Worm (Caenorhabditis elegans) whole organism, young adult: ENCODE results near the gene spr-2.

Source experiments
- Y95B8A.8 ChIP-seq: fragments of 200-800 bp; sonication (Bioruptor generic); IDR thresholded peaks from 2 replicates; pipeline ENCODE4 v1.3.6; 2022; ENCODE audit warnings: missing genetic modification reagents, missing genetic modification characterization, missing compliant biosample characterization
- ama-1 ChIP-seq, 3 experiments: fragments of 150-350 bp in 1 of 3; sonication (generic microtip) in 2 of 3; optimal IDR thresholded peaks; 2 replicates each; lab custom pipeline; 2014 to 2018; ENCODE audit warnings: missing biosample characterization in 2 of 3, missing genetic modification characterization in 2 of 3, missing genetic modification reagents in 2 of 3
- efl-1 ChIP-seq: fragments of 150-350 bp; optimal IDR thresholded peaks from 2 replicates; lab custom pipeline; 2014; ENCODE audit warnings: missing biosample characterization, missing genetic modification reagents, missing genetic modification characterization
- fkh-3 ChIP-seq: sonication (generic microtip); optimal IDR thresholded peaks from 2 replicates; lab custom pipeline; 2016; ENCODE audit warnings: mild to moderate bottlenecking, missing genetic modification characterization, missing compliant biosample characterization
- let-607 ChIP-seq, 2 experiments: fragments of 200-800 bp in 1 of 2; sonication (Bioruptor generic) in 1 of 2; sonication (generic microtip) in 1 of 2; optimal IDR thresholded peaks; 2 replicates each; lab custom pipeline; 2016 to 2018; ENCODE audit warnings: mild to moderate bottlenecking in 2 of 2, missing compliant biosample characterization in 2 of 2, missing genetic modification characterization in 2 of 2, moderate library complexity in 2 of 2, missing genotype in 1 of 2
- lir-1 ChIP-seq: fragments of 200-800 bp; sonication (Bioruptor generic); conservative IDR thresholded peaks from 2 replicates; pipeline ENCODE4 v1.3.6; 2022; ENCODE audit warnings: missing genetic modification reagents, missing genetic modification characterization, missing compliant biosample characterization
- nhr-120 ChIP-seq: fragments of 200-800 bp; sonication (Bioruptor generic); IDR thresholded peaks from 2 replicates; pipeline ENCODE4 v1.3.6; 2022; ENCODE audit warnings: missing genetic modification characterization, missing compliant biosample characterization
- pha-4 ChIP-seq: fragments of 150-350 bp; sonication (generic microtip); optimal IDR thresholded peaks from 2 replicates; lab custom pipeline; 2014; ENCODE audit warnings: missing biosample characterization, missing genetic modification reagents, missing genetic modification characterization
- snpc-1.1 ChIP-seq: sonication (generic microtip); optimal IDR thresholded peaks from 2 replicates; lab custom pipeline; 2017; ENCODE audit warnings: missing genetic modification characterization, mild to moderate bottlenecking, missing compliant biosample characterization, antibody characterized with exemption, moderate library complexity, missing genotype, missing genetic modification reagents; ENCODE audit not compliant: insufficient read depth
- unc-62 ChIP-seq: fragments of 150-350 bp; optimal IDR thresholded peaks from 2 replicates; lab custom pipeline; 2014; ENCODE audit warnings: missing biosample characterization, missing genetic modification reagents, missing genetic modification characterization
- ztf-26 ChIP-seq: sonication (generic microtip); optimal IDR thresholded peaks from 2 replicates; lab custom pipeline; 2017; ENCODE audit warnings: missing genetic modification characterization, missing compliant biosample characterization

- TF ChIP-seq ama-1 (optimal IDR thresholded peaks at IDR 0.05; lab: Kevin White, UChicago): no peak
- no peak for TF ChIP-seq ama-1 (GFP tag; optimal IDR thresholded peaks at IDR 0.05; lab: Kevin White, UChicago)
- TF ChIP-seq let-607 (tag; optimal IDR thresholded peaks at IDR 0.05; lab: Kevin White, UChicago): no peak
- TF ChIP-seq ztf-26 (tag; lab: Kevin White, UChicago): no peak
- no peak for TF ChIP-seq pha-4 (tag; lab: Kevin White, UChicago)
- no peak for TF ChIP-seq unc-62 (GFP tag; lab: Kevin White, UChicago)
- no peak for TF ChIP-seq nhr-120 (GFP tag; lab: Robert Waterston, UW)
- no peak for TF ChIP-seq snpc-1.1 (tag; lab: Kevin White, UChicago)
- no peak for TF ChIP-seq fkh-3 (tag; lab: Kevin White, UChicago)
- TF ChIP-seq Y95B8A.8 (GFP tag; lab: Robert Waterston, UW): no peak
- TF ChIP-seq lir-1 (GFP tag; lab: Robert Waterston, UW): no peak
- no peak for TF ChIP-seq efl-1 (GFP tag; lab: Kevin White, UChicago)
Observed at ce11 chrIV:8921956-8922355, 30.7 kb downstream of the spr-2 start, which contains the start of gene D1046.16.
